Worm (Caenorhabditis elegans) whole organism, young adult: ENCODE results near the gene egas-4.

ENCODE experiments used
- F33H1.4 ChIP-seq: fragments of 200-800 bp; sonication (Bioruptor generic); IDR thresholded peaks from 2 replicates; pipeline ENCODE4 v1.3.6; 2022; ENCODE audit warnings: missing genetic modification reagents, missing genetic modification characterization, missing compliant biosample characterization
- F49E8.2 ChIP-seq: sonication (generic microtip); optimal IDR thresholded peaks from 3 replicates; lab custom pipeline; 2017; ENCODE audit warnings: missing genetic modification characterization, mild to moderate bottlenecking, missing compliant biosample characterization, antibody characterized with exemption, moderate library complexity; ENCODE audit not compliant: insufficient read depth
- ceh-91 ChIP-seq: fragments of 200-800 bp; sonication (Bioruptor generic); IDR thresholded peaks from 2 replicates; pipeline ENCODE4 v1.3.6; 2022; ENCODE audit warnings: missing genetic modification reagents, missing genetic modification characterization, missing compliant biosample characterization

DNA sequence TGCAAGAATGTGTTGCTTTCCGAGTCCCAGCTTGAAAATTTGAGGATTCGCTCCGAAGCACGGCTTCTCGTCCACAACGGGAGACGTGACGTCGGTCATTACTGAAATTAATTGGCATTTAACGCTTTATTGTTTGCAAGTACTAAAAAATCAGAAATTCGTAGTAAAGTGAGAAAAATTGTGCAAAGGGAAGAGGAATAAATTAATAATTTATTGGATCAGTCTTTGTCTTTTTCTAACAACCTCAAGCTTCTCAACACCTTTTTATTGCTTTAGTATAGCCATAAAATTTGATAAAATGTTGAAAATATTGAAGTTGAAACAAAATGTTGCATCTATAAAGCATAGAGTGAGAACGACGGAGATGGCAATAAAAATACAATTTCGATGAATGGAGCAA, 46.3 kb downstream of the egas-4 start, which contains the start of gene tes-1:
- TF ChIP-seq F33H1.4 (GFP tag; lab: Robert Waterston, UW) (no peak), F49E8.2 (tag; lab: Kevin White, UChicago) (no peak), ceh-91 (GFP tag; lab: Robert Waterston, UW) (no peak)
